Fruit fly (Drosophila melanogaster) whole organism, embryonic: Measurements from ENCODE around the gene gish.
A peak's percentile ranks its signal among the peaks of the same experiment; 100 is the strongest.

ENCODE experiments used
- B-H2 ChIP-seq: fragments of 200-800 bp; sonication (Bioruptor generic); optimal IDR thresholded peaks from 2 replicates; lab custom pipeline; 2018; ENCODE audit warnings: missing biosample characterization, mild to moderate bottlenecking, missing genetic modification characterization
- Bdp1 ChIP-seq: fragments of 200-800 bp; sonication (Bioruptor generic); optimal IDR thresholded peaks from 3 replicates; lab custom pipeline; 2016; ENCODE audit warnings: missing biosample characterization, missing genetic modification characterization
- CG12769 ChIP-seq: fragments of 200-800 bp; sonication (Bioruptor generic); optimal IDR thresholded peaks from 2 replicates; lab custom pipeline; 2019; ENCODE audit warnings: missing biosample characterization, mild to moderate bottlenecking, missing genetic modification characterization, moderate library complexity
- CG12942 ChIP-seq: fragments of 200-800 bp; sonication (Bioruptor generic); optimal IDR thresholded peaks from 3 replicates; lab custom pipeline; 2016; ENCODE audit warnings: missing biosample characterization, missing genetic modification characterization
- CG13287 ChIP-seq: fragments of 200-800 bp; sonication (Bioruptor generic); IDR thresholded peaks from 2 replicates; pipeline ENCODE4 v1.3.6; 2022; ENCODE audit warnings: missing biosample characterization, missing genetic modification characterization; ENCODE audit not compliant: partially characterized antibody
- CG15073 ChIP-seq: fragments of 200-800 bp; sonication (Bioruptor generic); optimal IDR thresholded peaks from 2 replicates; lab custom pipeline; 2016; ENCODE audit warnings: missing biosample characterization, missing genetic modification characterization
- CG15479 ChIP-seq: fragments of 200-800 bp; sonication (Bioruptor generic); optimal IDR thresholded peaks from 3 replicates; lab custom pipeline; 2019; ENCODE audit warnings: missing biosample characterization, mild to moderate bottlenecking, missing genetic modification characterization, moderate library complexity
- CG15696 ChIP-seq: fragments of 200-800 bp; sonication (Bioruptor generic); optimal IDR thresholded peaks from 2 replicates; lab custom pipeline; 2019; ENCODE audit warnings: missing biosample characterization, mild to moderate bottlenecking, missing genetic modification characterization, moderate library complexity
- CG1603 ChIP-seq: fragments of 200-800 bp; sonication (Bioruptor generic); optimal IDR thresholded peaks from 2 replicates; lab custom pipeline; 2019; ENCODE audit warnings: missing biosample characterization, mild to moderate bottlenecking, missing genetic modification characterization, moderate library complexity
- CG16863 ChIP-seq: fragments of 200-800 bp; sonication (Bioruptor generic); optimal IDR thresholded peaks from 3 replicates; lab custom pipeline; 2016; ENCODE audit warnings: missing biosample characterization, missing genetic modification characterization
- CG17328 ChIP-seq: fragments of 200-800 bp; sonication (Bioruptor generic); IDR thresholded peaks from 2 replicates; pipeline ENCODE4 v1.3.6; 2022; ENCODE audit warnings: missing biosample characterization, missing genetic modification characterization
- CG17829 ChIP-seq: fragments of 200-800 bp; optimal IDR thresholded peaks from 2 replicates; lab custom pipeline; 2019; ENCODE audit warnings: missing biosample characterization, mild to moderate bottlenecking, missing genetic modification characterization, moderate library complexity
- CG2199 ChIP-seq: fragments of 200-800 bp; sonication (Bioruptor generic); IDR thresholded peaks from 3 replicates; pipeline ENCODE4 v1.3.6; 2022; ENCODE audit warnings: missing biosample characterization, missing genetic modification characterization
- CG30020 ChIP-seq: fragments of 200-800 bp; optimal IDR thresholded peaks from 2 replicates; lab custom pipeline; 2019; ENCODE audit warnings: missing biosample characterization, mild to moderate bottlenecking, missing genetic modification characterization, moderate library complexity
- CG31365 ChIP-seq: fragments of 200-800 bp; sonication (Bioruptor generic); optimal IDR thresholded peaks from 2 replicates; lab custom pipeline; 2018; ENCODE audit warnings: missing biosample characterization, mild to moderate bottlenecking, missing genetic modification characterization
- CG5953 ChIP-seq: fragments of 200-800 bp; sonication (Bioruptor generic); IDR thresholded peaks from 2 replicates; pipeline ENCODE4 v1.3.6; 2022; ENCODE audit warnings: missing biosample characterization, missing genetic modification characterization
- CG6654 ChIP-seq: fragments of 200-800 bp; sonication (Bioruptor generic); optimal IDR thresholded peaks from 2 replicates; lab custom pipeline; 2017; ENCODE audit warnings: missing biosample characterization, mild to moderate bottlenecking, missing genetic modification characterization
- CG6854 ChIP-seq: fragments of 200-800 bp; sonication (Bioruptor generic); optimal IDR thresholded peaks from 3 replicates; lab custom pipeline; 2017; ENCODE audit warnings: missing biosample characterization, mild to moderate bottlenecking, missing genetic modification characterization
- CG7745 ChIP-seq: fragments of 200-800 bp; sonication (Bioruptor generic); optimal IDR thresholded peaks from 2 replicates; lab custom pipeline; 2018; ENCODE audit warnings: missing biosample characterization, mild to moderate bottlenecking, missing genetic modification characterization, moderate library complexity
- CG8388 ChIP-seq: fragments of 200-800 bp; sonication (Bioruptor generic); optimal IDR thresholded peaks from 2 replicates; lab custom pipeline; 2019; ENCODE audit warnings: missing biosample characterization, mild to moderate bottlenecking, missing genetic modification characterization, moderate library complexity
- CG9215 ChIP-seq: fragments of 200-800 bp; sonication (Bioruptor generic); IDR thresholded peaks from 2 replicates; pipeline ENCODE4 v1.3.6; 2022; ENCODE audit warnings: missing biosample characterization, missing genetic modification characterization
- CG9727 ChIP-seq: fragments of 200-800 bp; sonication (Bioruptor generic); optimal IDR thresholded peaks from 3 replicates; lab custom pipeline; 2017; ENCODE audit warnings: missing biosample characterization, mild to moderate bottlenecking, missing genetic modification characterization
- ERR ChIP-seq: fragments of 200-800 bp; sonication (Bioruptor generic); optimal IDR thresholded peaks from 2 replicates; lab custom pipeline; 2016; ENCODE audit warnings: missing biosample characterization, missing genetic modification characterization
- Ets97D ChIP-seq: fragments of 200-800 bp; sonication (Bioruptor generic); optimal IDR thresholded peaks from 3 replicates; lab custom pipeline; 2016; ENCODE audit warnings: missing biosample characterization, missing genetic modification characterization
- Lim3 ChIP-seq: fragments of 200-800 bp; sonication (Bioruptor generic); IDR thresholded peaks from 2 replicates; pipeline ENCODE4 v1.3.6; 2022; ENCODE audit warnings: missing biosample characterization, missing genetic modification characterization
- Mrtf ChIP-seq: fragments of 200-800 bp; sonication (Bioruptor generic); IDR thresholded peaks from 3 replicates; pipeline ENCODE4 v1.3.6; 2022; ENCODE audit warnings: missing biosample characterization, missing genetic modification characterization
- NFAT ChIP-seq: fragments of 200-800 bp; sonication (Bioruptor generic); IDR thresholded peaks from 2 replicates; pipeline ENCODE4 v1.3.6; 2022; ENCODE audit warnings: missing biosample characterization, missing genetic modification characterization
- Optix ChIP-seq: fragments of 200-800 bp; sonication (Bioruptor generic); IDR thresholded peaks from 3 replicates; pipeline ENCODE4 v1.3.6; 2022; ENCODE audit warnings: missing biosample characterization, missing genetic modification characterization
- YL-1 ChIP-seq: fragments of 200-800 bp; sonication (Bioruptor generic); optimal IDR thresholded peaks from 3 replicates; lab custom pipeline; 2017; ENCODE audit warnings: missing biosample characterization, mild to moderate bottlenecking, missing genetic modification characterization
- amos ChIP-seq: fragments of 200-800 bp; sonication (Bioruptor generic); IDR thresholded peaks from 2 replicates; pipeline ENCODE4 v1.3.6; 2022; ENCODE audit warnings: missing biosample characterization, missing genetic modification characterization; ENCODE audit not compliant: partially characterized antibody
- aop ChIP-seq: fragments of 200-800 bp; sonication (Bioruptor generic); IDR thresholded peaks from 2 replicates; pipeline ENCODE4 v1.3.6; 2022; ENCODE audit warnings: missing biosample characterization, missing genetic modification characterization
- bsh ChIP-seq, 2 experiments: fragments of 200-800 bp; sonication (Bioruptor generic); optimal IDR thresholded peaks; 2 replicates each; lab custom pipeline; 2017 to 2018; ENCODE audit warnings: mild to moderate bottlenecking in 2 of 2, missing biosample characterization in 2 of 2, missing genetic modification characterization in 2 of 2, moderate library complexity in 1 of 2
- cad ChIP-seq: fragments of >200 bp; optimal IDR thresholded peaks from 2 replicates; lab custom pipeline; 2017; ENCODE audit warnings: missing biosample characterization, missing genetic modification characterization
- cato ChIP-seq: fragments of 200-800 bp; sonication (Bioruptor generic); optimal IDR thresholded peaks from 2 replicates; lab custom pipeline; 2016; ENCODE audit warnings: missing biosample characterization, missing genetic modification characterization, borderline replicate concordance
- chm ChIP-seq: fragments of 200-800 bp; sonication (Bioruptor generic); IDR thresholded peaks from 2 replicates; pipeline ENCODE4 v1.3.6; 2022; ENCODE audit warnings: missing biosample characterization, missing genetic modification characterization
- dati ChIP-seq: fragments of 200-800 bp; sonication (Bioruptor generic); IDR thresholded peaks from 2 replicates; pipeline ENCODE4 v1.3.6; 2022; ENCODE audit warnings: missing biosample characterization, missing genetic modification characterization
- fd3F ChIP-seq: fragments of 200-800 bp; sonication (Bioruptor generic); optimal IDR thresholded peaks from 2 replicates; lab custom pipeline; 2018; ENCODE audit warnings: missing biosample characterization, mild to moderate bottlenecking, missing genetic modification characterization, moderate library complexity
- gfzf ChIP-seq: fragments of 200-800 bp; sonication (Bioruptor generic); optimal IDR thresholded peaks from 2 replicates; lab custom pipeline; 2016; ENCODE audit warnings: missing biosample characterization, mild to moderate bottlenecking, missing genetic modification characterization, moderate library complexity
- her ChIP-seq: fragments of 200-800 bp; sonication (Bioruptor generic); optimal IDR thresholded peaks from 2 replicates; lab custom pipeline; 2016; ENCODE audit warnings: missing biosample characterization, missing genetic modification characterization
- insv ChIP-seq, 2 experiments: fragments of 200-800 bp; sonication (Bioruptor generic); optimal IDR thresholded peaks; 3 replicates each; lab custom pipeline; 2016 to 2018; ENCODE audit warnings: missing biosample characterization in 2 of 2, missing genetic modification characterization in 2 of 2
- phol ChIP-seq: fragments of 200-800 bp; sonication (Bioruptor generic); optimal IDR thresholded peaks from 3 replicates; lab custom pipeline; 2018; ENCODE audit warnings: missing biosample characterization, mild to moderate bottlenecking, missing genetic modification characterization, moderate library complexity
- row ChIP-seq: fragments of 200-800 bp; sonication (Bioruptor generic); IDR thresholded peaks from 3 replicates; pipeline ENCODE4 v1.3.6; 2022; ENCODE audit warnings: missing biosample characterization, missing genetic modification characterization
- unpg ChIP-seq: fragments of 200-800 bp; sonication (Bioruptor generic); optimal IDR thresholded peaks from 3 replicates; lab custom pipeline; 2018; ENCODE audit warnings: missing biosample characterization, mild to moderate bottlenecking, missing genetic modification characterization, moderate library complexity
- z ChIP-seq: fragments of 200-800 bp; sonication (Bioruptor generic); IDR thresholded peaks from 3 replicates; pipeline ENCODE4 v1.3.6; 2022; ENCODE audit warnings: missing biosample characterization, missing genetic modification characterization

gish gene

DNA sequence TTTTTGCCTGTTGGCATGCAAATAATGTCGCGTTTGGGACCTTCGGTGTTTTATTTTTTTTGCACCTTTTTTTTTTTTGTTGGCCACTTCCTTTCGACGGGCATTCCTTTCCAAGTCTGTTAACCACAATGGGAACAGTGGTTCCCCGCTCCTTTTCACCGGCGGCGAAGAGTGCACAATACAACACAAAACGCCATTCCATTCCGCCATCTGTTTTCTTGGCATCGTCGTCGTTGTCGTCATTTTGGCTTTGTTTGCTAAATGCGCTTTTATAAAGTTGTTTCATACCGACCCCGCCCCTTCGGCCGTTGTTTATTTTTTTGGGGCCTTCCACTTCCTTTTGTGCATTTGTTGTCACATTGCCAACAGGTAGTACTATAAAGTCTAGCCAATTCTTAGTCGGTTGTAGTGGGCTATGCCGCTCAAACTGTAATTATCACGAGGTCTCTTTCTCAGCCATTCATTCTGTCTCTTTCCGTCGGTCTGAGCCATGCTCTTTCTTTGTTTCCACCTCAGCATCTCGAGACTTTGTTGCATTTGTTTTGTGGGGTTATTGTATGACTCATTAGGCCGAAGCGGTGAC is 18.1 kb downstream of the gish start:
- no peak for TF ChIP-seq CG12769 (tag; lab: Kevin White, UChicago)
- TF ChIP-seq CG9215: no peak
- TF ChIP-seq CG15479 (GFP tag; lab: Kevin White, UChicago): no peak
- TF ChIP-seq aop (GFP tag; lab: Robert Waterston, UW): no peak
- TF ChIP-seq chm (GFP tag; lab: Robert Waterston, UW): no peak
- TF ChIP-seq cad (GFP tag; lab: Kevin White, UChicago): peak; percentile 67
- TF ChIP-seq NFAT: no peak
- TF ChIP-seq CG17328 (GFP tag; lab: Robert Waterston, UW): no peak
- TF ChIP-seq row (GFP tag; lab: Robert Waterston, UW): no peak
- TF ChIP-seq CG5953 (GFP tag; lab: Robert Waterston, UW): no peak
- TF ChIP-seq CG12942 (GFP tag; lab: Kevin White, UChicago): no peak
- no peak for TF ChIP-seq bsh (GFP tag; optimal IDR thresholded peaks at IDR 0.05; lab: Kevin White, UChicago)
- TF ChIP-seq gfzf: no peak
- TF ChIP-seq unpg (GFP tag; lab: Kevin White, UChicago): no peak
- TF ChIP-seq CG2199 (GFP tag; lab: Robert Waterston, UW): peak; percentile 17; the same call in 1 of the 3 replicates
- TF ChIP-seq CG6654 (GFP tag; lab: Kevin White, UChicago): peak; percentile 93
- TF ChIP-seq CG15696: no peak
- TF ChIP-seq CG31365 (tag; lab: Kevin White, UChicago): no peak
- TF ChIP-seq z (GFP tag; lab: Robert Waterston, UW): 0 out of 3 replicates have a peak, but pooled peaks have one; percentile 32
- no peak for TF ChIP-seq Lim3 (GFP tag; lab: Robert Waterston, UW)
- no peak for TF ChIP-seq CG6854 (GFP tag; lab: Kevin White, UChicago)
- no peak for TF ChIP-seq Ets97D (GFP tag; lab: Kevin White, UChicago)
- TF ChIP-seq B-H2 (GFP tag; lab: Kevin White, UChicago): no peak
- TF ChIP-seq CG9727: no peak
- TF ChIP-seq amos (GFP tag; lab: Robert Waterston, UW): no peak
- TF ChIP-seq CG8388 (GFP tag; lab: Kevin White, UChicago): no peak
- no peak for TF ChIP-seq her (GFP tag; lab: Kevin White, UChicago)
- TF ChIP-seq Optix (GFP tag; lab: Robert Waterston, UW): no peak
- no peak for TF ChIP-seq CG13287 (GFP tag; lab: Robert Waterston, UW)
- TF ChIP-seq insv (GFP tag; optimal IDR thresholded peaks at IDR 0.05; lab: Kevin White, UChicago): no peak
- TF ChIP-seq CG16863 (GFP tag; lab: Kevin White, UChicago): no peak
- 0 out of 2 replicates have a peak, but pooled peaks have one; percentile 5 for TF ChIP-seq dati
- TF ChIP-seq CG30020 (tag; lab: Kevin White, UChicago): no peak
- TF ChIP-seq phol: no peak
- no peak for TF ChIP-seq CG15073
- no peak for TF ChIP-seq cato (GFP tag; lab: Kevin White, UChicago)
- TF ChIP-seq CG17829: no peak
- no peak for TF ChIP-seq Bdp1 (GFP tag; lab: Kevin White, UChicago)
- TF ChIP-seq CG7745 (tag; lab: Kevin White, UChicago): no peak
- TF ChIP-seq Mrtf (GFP tag; lab: Robert Waterston, UW): no peak
- no peak for TF ChIP-seq CG1603 (tag; lab: Kevin White, UChicago)
- TF ChIP-seq fd3F: no peak
- TF ChIP-seq ERR: no peak
- TF ChIP-seq YL-1: no peak
